Worm (Caenorhabditis elegans) whole organism, L4 larva: ENCODE data around the gene rgs-4.

Source experiments
- F26F4.8 ChIP-seq: fragments of 200-800 bp; sonication (Bioruptor generic); conservative IDR thresholded peaks from 2 replicates; pipeline ENCODE4 v1.3.6; 2022; ENCODE audit warnings: missing genetic modification characterization, missing compliant biosample characterization
- ama-1 ChIP-seq: fragments of 150-350 bp; optimal IDR thresholded peaks from 2 replicates; lab custom pipeline; 2014; ENCODE audit warnings: inconsistent platforms, mixed read lengths
- dpl-1 ChIP-seq: fragments of 150-350 bp; optimal IDR thresholded peaks from 2 replicates; lab custom pipeline; 2014; ENCODE audit warnings: missing biosample characterization, missing genetic modification reagents, missing genetic modification characterization
- lin-39 ChIP-seq: fragments of 150-350 bp; optimal IDR thresholded peaks from 2 replicates; lab custom pipeline; 2014; ENCODE audit warnings: missing biosample characterization, missing genetic modification reagents, missing genetic modification characterization
- lsy-2 ChIP-seq, 2 experiments: fragments of 150-350 bp in 1 of 2; sonication (generic microtip) in 1 of 2; optimal IDR thresholded peaks; 2 replicates each; lab custom pipeline; 2014 to 2017; ENCODE audit warnings: missing biosample characterization in 2 of 2, missing genetic modification characterization in 2 of 2
- nhr-25 ChIP-seq: sonication (generic microtip); optimal IDR thresholded peaks from 2 replicates; lab custom pipeline; 2017; ENCODE audit warnings: missing genetic modification characterization, mild to moderate bottlenecking, missing compliant biosample characterization, antibody characterized with exemption, moderate library complexity, borderline replicate concordance; ENCODE audit not compliant: insufficient read depth
- nhr-48 ChIP-seq: sonication (generic microtip); optimal IDR thresholded peaks from 2 replicates; lab custom pipeline; 2016; ENCODE audit warnings: mild to moderate bottlenecking, missing genetic modification characterization, missing compliant biosample characterization
- skn-1 ChIP-seq: fragments of 150-350 bp; optimal IDR thresholded peaks from 2 replicates; lab custom pipeline; 2014; ENCODE audit warnings: missing biosample characterization, missing genetic modification characterization

DNA sequence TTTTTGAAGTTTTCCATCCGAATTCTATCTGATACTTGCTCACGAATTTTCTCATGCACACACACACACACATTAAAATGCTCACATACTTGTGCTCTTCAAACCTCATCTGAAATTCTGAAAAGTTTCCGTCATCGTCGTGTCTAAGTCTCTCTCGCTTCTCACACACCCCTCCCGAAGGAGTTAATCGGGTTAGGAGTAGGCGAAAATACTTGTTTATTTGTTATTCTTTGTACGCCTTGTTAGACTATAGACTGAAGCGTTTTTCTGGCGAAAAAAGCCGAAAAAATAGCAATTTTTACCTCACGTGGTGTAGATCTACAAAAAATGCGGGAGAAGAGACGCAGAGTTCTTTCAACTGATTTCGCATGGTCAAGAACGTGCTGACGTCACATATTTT lies 36.4 kb downstream of the rgs-4 start:
- TF ChIP-seq nhr-25 (no peak), lin-39 (tag; lab: Kevin White, UChicago) (no peak), ama-1 (lab: Kevin White, UChicago) (no peak), lsy-2 (tag; optimal IDR thresholded peaks at IDR 0.05; lab: Kevin White, UChicago) (no peak), skn-1 (tag; lab: Kevin White, UChicago) (no peak), F26F4.8 (GFP tag; lab: Robert Waterston, UW) (no peak), dpl-1 (GFP tag; lab: Kevin White, UChicago) (no peak), nhr-48 (tag; lab: Kevin White, UChicago) (no peak)
